Worm (Caenorhabditis elegans) whole organism, L2 larva: Measurements from ENCODE around the gene F47G3.4.

Source experiments
- ama-1 ChIP-seq: fragments of 150-350 bp; optimal IDR thresholded peaks from 2 replicates; lab custom pipeline; 2018; ENCODE audit warnings: inconsistent platforms
- fos-1 ChIP-seq: fragments of 150-350 bp; optimal IDR thresholded peaks from 2 replicates; lab custom pipeline; 2014; ENCODE audit warnings: missing biosample characterization, missing genetic modification characterization
- lin-13 ChIP-seq: fragments of 150-350 bp; optimal IDR thresholded peaks from 2 replicates; lab custom pipeline; 2014; ENCODE audit warnings: missing biosample characterization, missing genetic modification reagents, missing genetic modification characterization
- nhr-25 ChIP-seq: fragments of 150-350 bp; sonication (generic microtip); optimal IDR thresholded peaks from 3 replicates; lab custom pipeline; 2014; ENCODE audit warnings: missing biosample characterization, missing genetic modification characterization

DNA sequence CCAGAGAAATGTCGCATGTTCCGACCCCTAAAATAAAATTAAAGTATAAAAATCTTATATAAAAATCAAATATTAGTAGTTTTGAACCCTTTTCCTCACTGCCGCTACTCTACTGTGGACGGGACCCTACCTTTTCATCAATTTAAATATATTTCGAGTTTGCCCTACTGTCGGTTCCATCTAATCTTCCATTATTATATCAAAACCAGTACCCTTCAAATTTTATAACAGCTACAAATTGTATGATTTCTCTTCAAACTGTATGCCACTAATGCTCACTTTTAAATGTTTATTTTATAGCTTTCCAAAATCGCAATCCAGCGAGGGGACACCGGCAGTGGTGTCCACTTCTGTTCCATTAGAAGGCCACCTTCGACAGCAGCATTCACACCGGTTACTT is 13.6 kb downstream of the F47G3.4 start, which contains the start of gene C43H6.6:
- no peak for TF ChIP-seq nhr-25
- no peak for TF ChIP-seq fos-1 (tag; lab: Kevin White, UChicago)
- no peak for TF ChIP-seq ama-1
- TF ChIP-seq lin-13 (GFP tag; lab: Kevin White, UChicago): no peak
